Worm (Caenorhabditis elegans): ENCODE measurements around the gene dyf-18.

dyf-18 gene

ce11 chrIV:11772119-11772518 is 28.9 kb downstream of the dyf-18 start:
- TF ChIP-seq ztf-25 (GFP tag; IDR thresholded peaks at IDR 0.05) (no peak), ets-4 (GFP tag; optimal IDR thresholded peaks at IDR 0.05) (no peak), repo-1 (tag; optimal IDR thresholded peaks at IDR 0.05) (no peak), hlh-26 (GFP tag; conservative IDR thresholded peaks at IDR 0.05) (no peak), ztf-3 (GFP tag; optimal IDR thresholded peaks at IDR 0.05) (no peak), athp-1 (tag; optimal IDR thresholded peaks at IDR 0.05) (no peak), B0261.1 (tag; optimal IDR thresholded peaks at IDR 0.05) (no peak), lsl-1 (GFP tag; optimal IDR thresholded peaks at IDR 0.05) (no peak), ZK185.1 (tag; optimal IDR thresholded peaks at IDR 0.05; ENCODE audit: poor library complexity, severe bottlenecking) (no peak), tbx-9 (tag; optimal IDR thresholded peaks at IDR 0.05; ENCODE audit: borderline replicate concordance) (no peak), snpc-4 (GFP tag; optimal IDR thresholded peaks at IDR 0.05) (no peak), snpc-4 (tag; optimal IDR thresholded peaks at IDR 0.05) (no peak), snpc-3.4 (tag; optimal IDR thresholded peaks at IDR 0.05) (no peak), C06A6.2 (GFP tag; conservative IDR thresholded peaks at IDR 0.05) (no peak)

ce11 chrIV:11771064-11771463 is 29.9 kb downstream of the dyf-18 start:
- peak; percentile 57 for TF ChIP-seq nhr-80 (tag; optimal IDR thresholded peaks at IDR 0.05)
- TF ChIP-seq ceh-100 (GFP tag; IDR thresholded peaks at IDR 0.05): no peak
- no peak for TF ChIP-seq nhr-120 (GFP tag; IDR thresholded peaks at IDR 0.05)
- no peak for TF ChIP-seq F49E8.2 (tag; optimal IDR thresholded peaks at IDR 0.05; ENCODE audit: insufficient read depth)
- TF ChIP-seq sea-2 (GFP tag; IDR thresholded peaks at IDR 0.05): no peak

ce11 chrIV:11769769-11770168 is 31.2 kb downstream of the dyf-18 start:
- TF ChIP-seq nhr-80 (tag; optimal IDR thresholded peaks at IDR 0.05): peak; percentile 24
- TF ChIP-seq dpff-1 (tag; optimal IDR thresholded peaks at IDR 0.05): no peak

- TF ChIP-seq attf-5 (GFP tag; optimal IDR thresholded peaks at IDR 0.05): no peak
- TF ChIP-seq hmg-20 (GFP tag; IDR thresholded peaks at IDR 0.05): no peak
- TF ChIP-seq F22D6.2 (tag; optimal IDR thresholded peaks at IDR 0.05): no peak
- TF ChIP-seq lin-26 (GFP tag; IDR thresholded peaks at IDR 0.05): no peak
- TF ChIP-seq Y53F4B.3 (GFP tag; IDR thresholded peaks at IDR 0.05): no peak
- no peak for TF ChIP-seq dox-1 (GFP tag; IDR thresholded peaks at IDR 0.05)
- no peak for TF ChIP-seq ceh-40 (GFP tag; IDR thresholded peaks at IDR 0.05)
- TF ChIP-seq K12H6.12 (tag; optimal IDR thresholded peaks at IDR 0.05): peak; percentile 1
- TF ChIP-seq K11D2.4 (GFP tag; IDR thresholded peaks at IDR 0.05): peak; percentile 43; the same call in 1 of the 2 replicates
- TF ChIP-seq madf-10 (tag; optimal IDR thresholded peaks at IDR 0.05): no peak
- no peak for TF ChIP-seq bed-2 (GFP tag; IDR thresholded peaks at IDR 0.05)
These were observed 35.5 kb downstream of the dyf-18 start for ce11 chrIV:11765507-11765906.

- TF ChIP-seq hmg-1.2 (GFP tag; IDR thresholded peaks at IDR 0.05) (peak; percentile 30; the same call in 1 of the 2 replicates), lin-35 (GFP tag; optimal IDR thresholded peaks at IDR 0.05) (peak in 1 of 3 experiments; percentile 23), nhr-80 (tag; optimal IDR thresholded peaks at IDR 0.05) (peak; percentile 28), lag-1 (GFP tag; IDR thresholded peaks at IDR 0.05) (no peak), K12H6.12 (tag; optimal IDR thresholded peaks at IDR 0.05) (peak; percentile 9), ceh-79 (tag; optimal IDR thresholded peaks at IDR 0.05) (no peak)
These were observed 40.1 kb downstream of the dyf-18 start, which contains the start of gene T12A7.2 for ce11 chrIV:11760700-11761459. Gene T12A7.2 (minus strand): TSS chrIV:11761111.
